Worm (Caenorhabditis elegans) whole organism, L1 larva: ENCODE results near the gene Y59E9AL.36.

Source experiments
- aha-1 ChIP-seq: fragments of 150-350 bp; optimal IDR thresholded peaks from 2 replicates; lab custom pipeline; 2014; ENCODE audit warnings: missing biosample characterization, missing genetic modification characterization
- ceh-82 ChIP-seq, 3 experiments: fragments of 150-350 bp in 1 of 3; sonication (generic microtip) in 2 of 3; optimal IDR thresholded peaks; 2 replicates each; lab custom pipeline; 2014 to 2017; ENCODE audit warnings: missing biosample characterization in 3 of 3, missing genetic modification characterization in 3 of 3
- efl-3 ChIP-seq: fragments of 200-800 bp; sonication (Bioruptor generic); optimal IDR thresholded peaks from 2 replicates; lab custom pipeline; 2018; ENCODE audit warnings: mild to moderate bottlenecking, missing genetic modification characterization, missing compliant biosample characterization
- fkh-10 ChIP-seq: sonication (generic microtip); optimal IDR thresholded peaks from 2 replicates; lab custom pipeline; 2017; ENCODE audit warnings: missing biosample characterization, missing genetic modification reagents, missing genetic modification characterization
- skn-1 ChIP-seq: fragments of 150-350 bp; optimal IDR thresholded peaks from 2 replicates; lab custom pipeline; 2014; ENCODE audit warnings: missing biosample characterization, missing genetic modification characterization

ce11 chrIV:5173032-5173431 is 36.2 kb downstream of the Y59E9AL.36 start, which contains the start of gene lam-1:
- no peak for TF ChIP-seq ceh-82 (tag; optimal IDR thresholded peaks at IDR 0.05; lab: Kevin White, UChicago)
- TF ChIP-seq efl-3: no peak
- TF ChIP-seq aha-1: no peak
- no peak for TF ChIP-seq fkh-10
- TF ChIP-seq skn-1 (tag; lab: Kevin White, UChicago): no peak
